Fruit fly (Drosophila melanogaster): Measurements from ENCODE around the gene S6k.

Gene S6k

dm6 chr3L:5764922-5765843, 45.5 kb downstream of the S6k start, which contains the start of gene CG10576 (continued):
- TF ChIP-seq ro (GFP tag; IDR thresholded peaks at IDR 0.05) (no peak), Rfx (GFP tag; IDR thresholded peaks at IDR 0.05) (no peak), CG11504 (tag; optimal IDR thresholded peaks at IDR 0.05) (no peak), CG12155 (GFP tag; optimal IDR thresholded peaks at IDR 0.05) (peak; percentile 18), Gug (GFP tag; IDR thresholded peaks at IDR 0.05) (no peak)

- TF ChIP-seq CG7745 (tag; optimal IDR thresholded peaks at IDR 0.05) (no peak), ato (GFP tag; IDR thresholded peaks at IDR 0.05; ENCODE audit: partially characterized antibody) (no peak), CG10543 (GFP tag; optimal IDR thresholded peaks at IDR 0.05) (peak; percentile 18), Med (GFP tag) (peak; percentile 48), Hr78 (GFP tag; optimal IDR thresholded peaks at IDR 0.05) (peak in 1 of 2 experiments; percentile 47), lola (GFP tag; optimal IDR thresholded peaks at IDR 0.05) (no peak), ash1 (GFP tag; optimal IDR thresholded peaks at IDR 0.05) (no peak), E2f2 (GFP tag; IDR thresholded peaks at IDR 0.05) (peak; percentile 7; the same call in 1 of the 2 replicates), grn (GFP tag; optimal IDR thresholded peaks at IDR 0.05) (peak; percentile 60), Deaf1 (tag; optimal IDR thresholded peaks at IDR 0.05) (peak; percentile 96), Hsf (GFP tag; optimal IDR thresholded peaks at IDR 0.05) (no peak), sug (tag; optimal IDR thresholded peaks at IDR 0.05) (peak; percentile 30), CG11093 (GFP tag; IDR thresholded peaks at IDR 0.05) (no peak), CG13775 (GFP tag; optimal IDR thresholded peaks at IDR 0.05) (no peak), GATAe (GFP tag; conservative IDR thresholded peaks at IDR 0.05) (no peak), B-H2 (GFP tag; optimal IDR thresholded peaks at IDR 0.05) (peak; percentile 16), gro (GFP tag; optimal IDR thresholded peaks at IDR 0.05) (peak; percentile 3), CG34376 (GFP tag; optimal IDR thresholded peaks at IDR 0.05) (peak; percentile 3), CG9932 (GFP tag; IDR thresholded peaks at IDR 0.05) (0 out of 2 replicates have a peak, but pooled peaks have one; percentile 6), CG12219 (GFP tag; optimal IDR thresholded peaks at IDR 0.05) (no peak), Dll (GFP tag; IDR thresholded peaks at IDR 0.05; ENCODE audit: partially characterized antibody) (no peak), sr (GFP tag; IDR thresholded peaks at IDR 0.05) (no peak)
Observed at dm6 chr3L:5753605-5754365, 56.9 kb downstream of the S6k start.

- TF ChIP-seq Fer1 (GFP tag; optimal IDR thresholded peaks at IDR 0.05) (peak; percentile 58), esg (GFP tag; conservative IDR thresholded peaks at IDR 0.05) (no peak), CG4617 (GFP tag; optimal IDR thresholded peaks at IDR 0.05; ENCODE audit: borderline replicate concordance) (peak; percentile 96), Doc3 (GFP tag; IDR thresholded peaks at IDR 0.05; ENCODE audit: partially characterized antibody) (no peak), CG32767 (GFP tag; IDR thresholded peaks at IDR 0.05) (peak; percentile 49; the same call in 1 of the 2 replicates), CG4360 (GFP tag; IDR thresholded peaks at IDR 0.05) (peak; percentile 44), CG14965 (GFP tag; optimal IDR thresholded peaks at IDR 0.05; ENCODE audit: borderline replicate concordance) (no peak), Dref (GFP tag; IDR thresholded peaks at IDR 0.05) (peak; percentile 39; the same call in 1 of the 2 replicates), gsb-n (tag; optimal IDR thresholded peaks at IDR 0.05) (no peak), Bgb (GFP tag; IDR thresholded peaks at IDR 0.05; ENCODE audit: partially characterized antibody) (peak; percentile 41; the same call in 1 of the 2 replicates), tx (GFP tag; optimal IDR thresholded peaks at IDR 0.05) (no peak), E2f2 (GFP tag; IDR thresholded peaks at IDR 0.05) (peak; percentile 65), CG7786 (GFP tag; optimal IDR thresholded peaks at IDR 0.05) (no peak), CG12219 (GFP tag; optimal IDR thresholded peaks at IDR 0.05) (no peak), CG15073 (GFP tag; optimal IDR thresholded peaks at IDR 0.05) (no peak), Dp (GFP tag; optimal IDR thresholded peaks at IDR 0.05) (peak; percentile 54), pan (optimal IDR thresholded peaks at IDR 0.05) (no peak), pan (GFP tag; optimal IDR thresholded peaks at IDR 0.05 in 1 of 2, IDR thresholded peaks at IDR 0.05 in 1 of 2) (no peak), ems (GFP tag; optimal IDR thresholded peaks at IDR 0.05) (no peak)
Observed at dm6 chr3L:5752903-5753604, 57.7 kb downstream of the S6k start, which contains the start of gene Usp47. Gene Usp47 (plus strand): TSS chr3L:5752973.

Measured in whole organism, embryonic.